Worm (Caenorhabditis elegans) whole organism, early embryonic: ENCODE results near the gene T01D1.4.

Source experiments
- B0310.2 ChIP-seq: sonication (generic microtip); optimal IDR thresholded peaks from 2 replicates; lab custom pipeline; 2016; ENCODE audit warnings: mild to moderate bottlenecking, missing genetic modification characterization, missing compliant biosample characterization
- F13C5.2 ChIP-seq: sonication (generic microtip); optimal IDR thresholded peaks from 2 replicates; lab custom pipeline; 2017; ENCODE audit warnings: mild to moderate bottlenecking, missing genetic modification characterization, inconsistent platforms, missing compliant biosample characterization
- aly-1 ChIP-seq: sonication (generic microtip); optimal IDR thresholded peaks from 2 replicates; lab custom pipeline; 2016; ENCODE audit warnings: missing genetic modification characterization, missing compliant biosample characterization
- ama-1 ChIP-seq: fragments of 150-350 bp; optimal IDR thresholded peaks from 2 replicates; lab custom pipeline; 2014
- ceh-13 ChIP-seq: fragments of 200-800 bp; sonication (Bioruptor generic); optimal IDR thresholded peaks from 2 replicates; lab custom pipeline; 2018; ENCODE audit warnings: mild to moderate bottlenecking, missing genetic modification characterization, missing compliant biosample characterization
- ceh-36 ChIP-seq: sonication (generic microtip); optimal IDR thresholded peaks from 2 replicates; lab custom pipeline; 2016; ENCODE audit warnings: missing genetic modification characterization, inconsistent platforms, missing compliant biosample characterization
- ets-7 ChIP-seq: sonication (generic microtip); optimal IDR thresholded peaks from 2 replicates; lab custom pipeline; 2016; ENCODE audit warnings: missing genotype, missing genetic modification characterization, missing compliant biosample characterization
- flt-1 ChIP-seq: fragments of 200-800 bp; sonication (Bioruptor generic); IDR thresholded peaks from 2 replicates; pipeline ENCODE4 v1.3.6; 2022; ENCODE audit warnings: missing genetic modification characterization, missing compliant biosample characterization
- hmbx-1 ChIP-seq: sonication (generic microtip); optimal IDR thresholded peaks from 2 replicates; lab custom pipeline; 2016; ENCODE audit warnings: mild to moderate bottlenecking, missing genetic modification characterization, missing compliant biosample characterization
- hmg-4 ChIP-seq: fragments of 200-800 bp; sonication (Bioruptor generic); optimal IDR thresholded peaks from 2 replicates; lab custom pipeline; 2018; ENCODE audit warnings: mild to moderate bottlenecking, missing genetic modification characterization, missing compliant biosample characterization
- hnd-1 ChIP-seq: sonication (generic microtip); optimal IDR thresholded peaks from 2 replicates; lab custom pipeline; 2016; ENCODE audit warnings: missing genetic modification characterization, missing compliant biosample characterization
- pes-1 ChIP-seq: fragments of 200-800 bp; sonication (Bioruptor generic); IDR thresholded peaks from 2 replicates; pipeline ENCODE4 v1.3.6; 2022; ENCODE audit warnings: missing genetic modification reagents, missing genetic modification characterization, missing compliant biosample characterization
- scrt-1 ChIP-seq: fragments of 200-800 bp; sonication (Bioruptor generic); IDR thresholded peaks from 2 replicates; pipeline ENCODE4 v1.3.6; 2022; ENCODE audit warnings: missing genetic modification characterization, missing compliant biosample characterization
- sea-1 ChIP-seq: fragments of 200-800 bp; sonication (Bioruptor generic); conservative IDR thresholded peaks from 2 replicates; pipeline ENCODE4 v1.3.6; 2022; ENCODE audit warnings: missing genetic modification characterization, missing compliant biosample characterization
- tbx-11 ChIP-seq: fragments of 200-800 bp; sonication (Bioruptor generic); IDR thresholded peaks from 2 replicates; pipeline ENCODE4 v1.3.6; 2022; ENCODE audit warnings: missing genetic modification characterization, missing compliant biosample characterization
- tbx-37 ChIP-seq: fragments of 200-800 bp; sonication (Bioruptor generic); conservative IDR thresholded peaks from 2 replicates; pipeline ENCODE4 v1.3.6; 2022; ENCODE audit warnings: missing genetic modification reagents, missing genetic modification characterization, missing compliant biosample characterization
- tra-4 ChIP-seq: sonication (generic microtip); optimal IDR thresholded peaks from 2 replicates; lab custom pipeline; 2017; ENCODE audit warnings: missing genetic modification characterization, missing compliant biosample characterization

The T01D1.4 gene

DNA sequence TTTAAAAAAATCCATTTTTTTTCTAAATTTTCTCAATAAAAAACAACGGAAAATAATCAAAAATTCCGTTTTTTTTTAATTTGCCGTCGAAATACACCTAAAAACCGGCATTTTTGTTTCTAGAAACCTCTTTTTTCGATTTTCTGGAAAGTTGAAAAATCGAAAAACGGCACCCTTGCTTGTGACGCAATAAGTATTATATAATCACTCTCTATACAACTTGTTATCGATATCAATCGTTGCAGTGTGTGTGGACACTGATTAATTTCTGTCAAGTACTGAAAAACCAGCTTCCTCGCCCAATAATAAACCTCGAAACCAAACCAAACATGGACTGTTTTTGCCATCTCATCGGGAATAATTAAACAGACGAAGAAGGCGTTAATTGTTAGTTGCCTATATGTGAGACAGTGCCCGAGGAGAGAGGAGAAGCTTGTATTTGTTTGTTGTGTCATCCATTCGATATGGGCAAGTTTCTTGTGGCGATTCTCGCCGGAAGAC lies 21.8 kb downstream of the T01D1.4 start:
- no peak for TF ChIP-seq pes-1
- TF ChIP-seq hmg-4 (GFP tag; lab: Kevin White, UChicago): no peak
- TF ChIP-seq ceh-36 (tag; lab: Kevin White, UChicago): no peak
- no peak for TF ChIP-seq tra-4 (tag; lab: Kevin White, UChicago)
- no peak for TF ChIP-seq F13C5.2 (tag; lab: Kevin White, UChicago)
- TF ChIP-seq ets-7: no peak
- TF ChIP-seq sea-1 (GFP tag; lab: Robert Waterston, UW): no peak
- no peak for TF ChIP-seq ceh-13 (GFP tag; lab: Kevin White, UChicago)
- TF ChIP-seq B0310.2 (tag; lab: Kevin White, UChicago): no peak
- TF ChIP-seq flt-1 (GFP tag; lab: Robert Waterston, UW): no peak
- TF ChIP-seq tbx-37 (GFP tag; lab: Robert Waterston, UW): no peak
- TF ChIP-seq hmbx-1 (tag; lab: Kevin White, UChicago): no peak
- TF ChIP-seq tbx-11: no peak
- no peak for TF ChIP-seq hnd-1 (tag; lab: Kevin White, UChicago)

DNA sequence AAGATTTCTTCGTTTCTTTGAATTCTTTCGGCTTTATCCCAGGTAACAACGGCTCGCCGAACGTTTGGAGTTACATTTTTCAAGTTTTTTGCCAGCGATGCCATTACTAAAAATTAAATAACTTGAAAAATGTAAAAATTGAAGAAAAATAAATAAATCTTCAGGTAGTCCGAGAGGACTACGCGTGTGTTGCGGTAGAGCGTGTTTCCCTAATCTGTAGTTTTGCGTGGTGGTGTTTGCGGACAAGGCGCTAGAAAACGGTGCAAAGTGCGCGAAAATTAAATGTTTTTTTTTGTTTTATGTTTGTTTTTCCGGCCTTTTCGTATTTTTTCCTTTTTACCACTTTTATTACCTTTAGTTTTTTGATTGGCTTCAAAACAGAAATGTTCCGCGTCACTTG lies 23.0 kb downstream of the T01D1.4 start, which contains the start of gene mrpl-28:
TSS of gene mrpl-28 (minus strand) at position 106 of the 400 bp plus-strand sequence.
- TF ChIP-seq hmbx-1 (tag; lab: Kevin White, UChicago) (no peak), sea-1 (GFP tag; lab: Robert Waterston, UW) (0 out of 2 replicates have a peak, but pooled peaks have one; percentile 42), ets-7 (no peak), F13C5.2 (tag; lab: Kevin White, UChicago) (peak; percentile 66), tra-4 (tag; lab: Kevin White, UChicago) (no peak), scrt-1 (0 out of 2 replicates have a peak, but pooled peaks have one; percentile 15)

DNA sequence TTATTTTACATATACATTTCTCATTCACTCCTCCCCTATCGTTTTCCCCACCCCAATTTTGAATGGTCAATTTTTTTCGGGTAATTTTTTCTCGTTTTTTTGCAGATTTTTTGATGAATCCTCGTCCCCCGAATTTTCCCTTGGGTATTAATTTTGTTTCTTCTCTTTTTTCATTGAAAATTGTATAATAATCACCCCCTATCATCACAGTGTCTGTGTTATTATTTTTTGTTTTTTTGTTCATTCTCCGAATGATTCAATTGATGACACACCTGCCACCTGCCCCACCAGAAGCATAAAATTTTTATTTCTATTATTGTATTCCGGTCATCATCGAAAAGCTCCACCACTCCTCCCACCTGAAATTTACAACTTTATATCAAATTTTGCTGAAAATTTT lies 26.6 kb downstream of the T01D1.4 start, which contains the start of gene T25D3.3:
TSS of gene T25D3.3 (plus strand) at position 301 of the 400 bp plus-strand sequence.
- TF ChIP-seq F13C5.2 (tag; lab: Kevin White, UChicago) (no peak), tbx-37 (GFP tag; lab: Robert Waterston, UW) (no peak), pes-1 (no peak), sea-1 (GFP tag; lab: Robert Waterston, UW) (no peak)

DNA sequence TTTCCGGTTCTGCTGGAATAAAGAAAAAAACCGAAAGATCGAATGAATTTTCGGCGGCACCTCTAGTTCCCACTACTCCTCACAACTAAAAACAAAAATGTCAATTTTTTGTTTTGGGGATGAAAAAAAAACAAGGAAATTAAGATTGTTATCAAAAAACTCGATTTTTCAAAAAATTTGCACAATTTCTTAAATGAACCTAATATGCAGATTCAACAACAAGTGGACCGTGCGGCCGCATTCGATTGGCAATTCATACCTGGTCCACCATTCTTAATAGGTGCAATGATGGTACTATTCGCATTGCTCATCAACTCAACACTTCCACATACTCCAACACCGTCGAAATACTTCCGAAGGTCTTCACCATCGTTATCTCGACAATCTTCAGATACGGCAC lies 27.4 kb downstream of the T01D1.4 start:
- no peak for TF ChIP-seq hnd-1 (tag; lab: Kevin White, UChicago)
- no peak for TF ChIP-seq hmbx-1 (tag; lab: Kevin White, UChicago)
- no peak for TF ChIP-seq pes-1
- TF ChIP-seq tra-4 (tag; lab: Kevin White, UChicago): no peak
- no peak for TF ChIP-seq sea-1 (GFP tag; lab: Robert Waterston, UW)
- no peak for TF ChIP-seq aly-1 (tag; lab: Kevin White, UChicago)
- TF ChIP-seq ceh-36 (tag; lab: Kevin White, UChicago): no peak
- TF ChIP-seq ceh-13 (GFP tag; lab: Kevin White, UChicago): no peak
- TF ChIP-seq ama-1 (lab: Kevin White, UChicago): no peak
- TF ChIP-seq flt-1 (GFP tag; lab: Robert Waterston, UW): no peak
- no peak for TF ChIP-seq tbx-11
- TF ChIP-seq scrt-1: no peak

DNA sequence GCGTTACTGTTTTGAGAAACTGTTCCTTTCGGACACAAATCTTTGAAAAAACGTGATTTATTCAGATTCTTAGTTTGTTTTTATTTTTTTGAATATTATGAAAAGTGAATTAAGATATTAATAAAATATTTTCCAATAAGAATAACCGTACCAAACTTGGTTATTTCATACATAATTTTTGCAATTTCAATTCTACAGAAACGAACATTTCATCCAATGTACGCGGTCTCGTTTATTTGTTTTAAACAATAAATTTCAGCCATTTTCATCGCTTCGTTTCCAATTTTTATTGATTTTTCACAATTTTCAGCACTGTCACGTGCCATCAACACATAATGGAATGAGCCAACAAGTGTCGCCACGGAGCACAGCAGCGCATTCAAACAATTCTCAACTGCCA lies 32.0 kb downstream of the T01D1.4 start, which contains the start of gene T25D3.4:
TSS of gene T25D3.4 (plus strand) at position 301 of the 400 bp plus-strand sequence.
- TF ChIP-seq tbx-37 (GFP tag; lab: Robert Waterston, UW): no peak
- no peak for TF ChIP-seq hmg-4 (GFP tag; lab: Kevin White, UChicago)
- no peak for TF ChIP-seq aly-1 (tag; lab: Kevin White, UChicago)
- no peak for TF ChIP-seq pes-1
- no peak for TF ChIP-seq flt-1 (GFP tag; lab: Robert Waterston, UW)
- TF ChIP-seq ets-7: no peak
- TF ChIP-seq B0310.2 (tag; lab: Kevin White, UChicago): no peak
- TF ChIP-seq ceh-13 (GFP tag; lab: Kevin White, UChicago): no peak
- TF ChIP-seq hnd-1 (tag; lab: Kevin White, UChicago): no peak
- no peak for TF ChIP-seq hmbx-1 (tag; lab: Kevin White, UChicago)
- no peak for TF ChIP-seq tra-4 (tag; lab: Kevin White, UChicago)
- no peak for TF ChIP-seq ama-1 (lab: Kevin White, UChicago)
- TF ChIP-seq scrt-1: no peak
- no peak for TF ChIP-seq ceh-36 (tag; lab: Kevin White, UChicago)
- TF ChIP-seq sea-1 (GFP tag; lab: Robert Waterston, UW): no peak
- no peak for TF ChIP-seq F13C5.2 (tag; lab: Kevin White, UChicago)

DNA sequence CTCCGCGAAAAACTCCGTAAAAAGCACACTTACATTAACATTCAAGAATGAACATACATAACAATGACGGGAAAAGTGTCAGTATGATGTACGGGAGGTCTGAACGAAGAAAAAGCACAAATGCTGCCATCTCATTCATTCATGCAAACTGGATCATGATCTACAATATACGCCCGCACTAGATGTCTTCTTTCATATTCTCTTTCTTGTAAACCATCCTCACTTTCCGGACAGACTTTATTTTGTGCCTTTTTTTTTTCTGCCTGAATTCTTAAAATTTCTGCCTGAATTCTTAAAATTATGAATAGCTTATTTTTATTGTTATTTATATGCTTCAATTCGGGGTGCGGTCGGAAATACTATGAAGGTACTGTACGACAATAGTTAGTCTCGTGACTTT lies 43.7 kb downstream of the T01D1.4 start, which contains the start of gene K10B4.1:
TSS of gene K10B4.1 (plus strand) at position 301 of the 400 bp plus-strand sequence.
- TF ChIP-seq tbx-11 (no peak), hmbx-1 (tag; lab: Kevin White, UChicago) (no peak), scrt-1 (no peak), hnd-1 (tag; lab: Kevin White, UChicago) (no peak)

DNA sequence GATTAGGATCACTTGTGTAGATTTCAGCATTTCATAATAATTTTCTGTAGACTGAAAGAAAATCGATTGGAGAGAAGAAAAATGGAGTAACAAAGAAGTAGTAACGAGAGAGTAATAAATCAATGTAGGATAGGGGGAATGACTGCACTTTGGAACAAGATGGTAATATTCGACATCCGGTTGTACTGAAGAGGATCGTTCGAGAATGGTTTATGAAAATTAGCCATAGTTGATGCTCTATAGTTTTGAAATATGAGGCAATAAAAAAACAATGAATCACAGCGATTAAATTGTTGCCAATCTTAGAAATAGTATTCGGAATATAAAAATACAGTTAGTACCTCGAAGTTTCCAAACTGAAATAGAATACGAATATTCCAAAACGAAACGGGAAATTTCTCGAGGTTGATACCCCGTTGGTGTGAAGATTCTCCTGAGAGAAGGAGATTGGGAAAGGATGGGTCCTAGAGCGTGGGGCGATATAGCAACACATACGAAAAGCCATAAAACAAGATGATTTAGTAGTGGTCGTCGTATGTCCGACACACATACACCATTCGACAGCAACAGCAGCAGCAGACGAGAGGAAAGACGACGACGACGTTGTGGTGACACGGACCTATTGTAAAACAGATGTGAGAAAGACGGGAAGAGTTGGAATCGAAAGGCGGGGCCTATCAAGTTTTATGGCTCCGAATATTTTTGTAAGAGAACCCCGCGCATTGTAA lies 45.2 kb downstream of the T01D1.4 start, which contains the start of gene cwn-1:
TSS of gene cwn-1 (minus strand) at position 51 of the 728 bp plus-strand sequence.
- no peak for TF ChIP-seq tra-4 (tag; lab: Kevin White, UChicago)
- no peak for TF ChIP-seq aly-1 (tag; lab: Kevin White, UChicago)
- TF ChIP-seq pes-1: no peak
- no peak for TF ChIP-seq tbx-11
- no peak for TF ChIP-seq ets-7
- TF ChIP-seq hnd-1 (tag; lab: Kevin White, UChicago): no peak
- TF ChIP-seq sea-1 (GFP tag; lab: Robert Waterston, UW): no peak
- TF ChIP-seq ceh-36 (tag; lab: Kevin White, UChicago): no peak
- no peak for TF ChIP-seq ama-1 (lab: Kevin White, UChicago)
- no peak for TF ChIP-seq flt-1 (GFP tag; lab: Robert Waterston, UW)
- no peak for TF ChIP-seq ceh-13 (GFP tag; lab: Kevin White, UChicago)
- no peak for TF ChIP-seq hmg-4 (GFP tag; lab: Kevin White, UChicago)
- no peak for TF ChIP-seq hmbx-1 (tag; lab: Kevin White, UChicago)
